Fruit fly (Drosophila melanogaster) whole organism, pupa: ENCODE measurements around the gene CG7275.

Source experiments
- CG10348 ChIP-seq: fragments of 200-800 bp; sonication (Bioruptor generic); IDR thresholded peaks from 2 replicates; pipeline ENCODE4 v1.3.6; 2022; ENCODE audit warnings: missing biosample characterization, missing genetic modification characterization
- CG12605 ChIP-seq: fragments of 200-800 bp; sonication (Bioruptor generic); IDR thresholded peaks from 2 replicates; pipeline ENCODE4 v1.3.6; 2022; ENCODE audit warnings: missing biosample characterization, missing genetic modification characterization
- CG13204 ChIP-seq: fragments of 200-800 bp; sonication (Bioruptor generic); optimal IDR thresholded peaks from 2 replicates; lab custom pipeline; 2018; ENCODE audit warnings: missing biosample characterization, mild to moderate bottlenecking, missing genetic modification characterization, moderate library complexity
- CG17806 ChIP-seq: fragments of 200-800 bp; sonication (Bioruptor generic); optimal IDR thresholded peaks from 2 replicates; lab custom pipeline; 2018; ENCODE audit warnings: missing biosample characterization, mild to moderate bottlenecking, missing genetic modification characterization, moderate library complexity
- CG4496 ChIP-seq: fragments of 200-800 bp; sonication (Bioruptor generic); IDR thresholded peaks from 3 replicates; pipeline ENCODE4 v1.3.6; 2022; ENCODE audit warnings: missing biosample characterization, missing genetic modification characterization
- CG8159 ChIP-seq: fragments of 200-800 bp; sonication (Bioruptor generic); optimal IDR thresholded peaks from 3 replicates; lab custom pipeline; 2018; ENCODE audit warnings: missing biosample characterization, mild to moderate bottlenecking, missing genetic modification characterization, moderate library complexity
- CG8301 ChIP-seq: fragments of 200-800 bp; sonication (Bioruptor generic); optimal IDR thresholded peaks from 2 replicates; lab custom pipeline; 2018; ENCODE audit warnings: missing biosample characterization, mild to moderate bottlenecking, missing genetic modification characterization

DNA sequence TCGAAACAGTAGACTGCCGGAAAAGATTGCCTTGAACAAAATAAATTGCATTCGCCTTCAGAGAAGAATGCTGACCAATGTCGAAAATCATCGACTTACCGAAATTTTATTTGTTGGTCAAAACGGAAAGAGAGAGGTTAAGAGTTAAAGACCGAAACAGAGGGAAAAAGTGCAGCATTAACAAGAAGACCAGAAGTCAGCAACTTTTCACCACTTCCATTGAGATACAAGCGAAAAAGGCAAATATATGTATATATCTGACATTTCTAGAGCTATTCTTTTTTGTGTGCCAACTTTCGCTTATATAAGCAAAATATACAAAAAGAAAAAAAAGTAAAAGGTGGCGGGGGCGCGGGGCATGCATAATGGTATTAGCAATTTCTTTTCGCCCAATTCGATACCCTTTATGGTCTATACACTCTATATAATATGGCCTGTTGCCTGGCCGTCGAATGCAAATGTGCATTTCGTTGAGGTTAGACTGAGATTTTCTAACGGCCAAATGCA, 41.2 kb downstream of the CG7275 start:
- TF ChIP-seq CG10348 (GFP tag; lab: Robert Waterston, UW) (no peak), CG12605 (GFP tag; lab: Robert Waterston, UW) (no peak), CG8159 (tag; lab: Kevin White, UChicago) (no peak), CG4496 (GFP tag; lab: Robert Waterston, UW) (no peak), CG17806 (tag; lab: Kevin White, UChicago) (no peak), CG13204 (GFP tag; lab: Kevin White, UChicago) (no peak), CG8301 (no peak)
